Fruit fly (Drosophila melanogaster) whole organism, embryonic: ENCODE measurements around the gene CG2839.

ENCODE experiments used
- CG13123 ChIP-seq: fragments of 200-800 bp; sonication (Bioruptor generic); optimal IDR thresholded peaks from 2 replicates; lab custom pipeline; 2016; ENCODE audit warnings: missing biosample characterization, missing genetic modification characterization
- CG6254 ChIP-seq: fragments of 200-800 bp; sonication (Bioruptor generic); optimal IDR thresholded peaks from 3 replicates; lab custom pipeline; 2017; ENCODE audit warnings: mild to moderate bottlenecking, missing biosample characterization, missing genetic modification reagents, missing genetic modification characterization
- Mes4 ChIP-seq: fragments of 200-800 bp; sonication (Bioruptor generic); optimal IDR thresholded peaks from 2 replicates; lab custom pipeline; 2016; ENCODE audit warnings: missing biosample characterization, missing genetic modification characterization
- Xrp1 ChIP-seq: fragments of 200-800 bp; sonication (Bioruptor generic); IDR thresholded peaks from 2 replicates; pipeline ENCODE4 v1.3.6; 2022; ENCODE audit warnings: missing biosample characterization, missing genetic modification characterization
- sisA ChIP-seq: fragments of 200-800 bp; sonication (Bioruptor generic); IDR thresholded peaks from 2 replicates; pipeline ENCODE4 v1.3.6; 2022; ENCODE audit warnings: missing biosample characterization, missing genetic modification characterization

dm6 chr2L:619739-620138 lies 5.7 kb upstream of the CG2839 start:
- TF ChIP-seq Mes4 (GFP tag; lab: Kevin White, UChicago) = no peak
- no peak for TF ChIP-seq CG6254 (GFP tag; lab: Kevin White, UChicago)
- no peak for TF ChIP-seq sisA (GFP tag; lab: Robert Waterston, UW)
- no peak for TF ChIP-seq Xrp1 (GFP tag; lab: Robert Waterston, UW)
- no peak for TF ChIP-seq CG13123 (GFP tag; lab: Kevin White, UChicago)
